Fruit fly (Drosophila melanogaster): Measurements from ENCODE around the gene GATAe.

GATAe gene

dm6 chr3R:15994573-15994869 is 14.4 kb upstream of the GATAe start:
- no peak for TF ChIP-seq psq (GFP tag; optimal IDR thresholded peaks at IDR 0.05)
- no peak for TF ChIP-seq foxo (GFP tag; optimal IDR thresholded peaks at IDR 0.05)
- TF ChIP-seq CG9705 (GFP tag; optimal IDR thresholded peaks at IDR 0.05): no peak
- TF ChIP-seq Dfd (GFP tag; optimal IDR thresholded peaks at IDR 0.05): no peak
- TF ChIP-seq rgr (GFP tag; optimal IDR thresholded peaks at IDR 0.05): no peak
- no peak for TF ChIP-seq sage (GFP tag; optimal IDR thresholded peaks at IDR 0.05)

- TF ChIP-seq fru (GFP tag; optimal IDR thresholded peaks at IDR 0.05): no peak
- peak; percentile 94 for TF ChIP-seq Dfd (GFP tag; optimal IDR thresholded peaks at IDR 0.05)
- TF ChIP-seq Myc (optimal IDR thresholded peaks at IDR 0.05): peak; percentile 82
- no peak for TF ChIP-seq CrebA (GFP tag; optimal IDR thresholded peaks at IDR 0.05; ENCODE audit: borderline replicate concordance)
These were observed 9.8 kb upstream of the GATAe start for dm6 chr3R:15998972-15999721.

- TF ChIP-seq rgr (GFP tag; optimal IDR thresholded peaks at IDR 0.05) (peak; percentile 15), Rel (GFP tag; optimal IDR thresholded peaks at IDR 0.05) (no peak), Rel (tag; optimal IDR thresholded peaks at IDR 0.05) (peak; percentile 37), Hr83 (GFP tag; optimal IDR thresholded peaks at IDR 0.05; ENCODE audit: poor library complexity, severe bottlenecking) (no peak), Hnf4 (GFP tag; optimal IDR thresholded peaks at IDR 0.05) (peak; percentile 29), CG32264 (GFP tag; optimal IDR thresholded peaks at IDR 0.05) (no peak), N (GFP tag; optimal IDR thresholded peaks at IDR 0.05) (peak; percentile 52), dl (GFP tag; optimal IDR thresholded peaks at IDR 0.05; ENCODE audit: insufficient read depth in 1 of 2, partially characterized antibody in 2 of 2) (no peak), Sp1 (GFP tag; optimal IDR thresholded peaks at IDR 0.05) (no peak), Myc (optimal IDR thresholded peaks at IDR 0.05) (peak; percentile 73), brk (GFP tag; optimal IDR thresholded peaks at IDR 0.05) (no peak), usp (GFP tag; optimal IDR thresholded peaks at IDR 0.05) (no peak), h (GFP tag; optimal IDR thresholded peaks at IDR 0.05) (peak; percentile 36), foxo (GFP tag; optimal IDR thresholded peaks at IDR 0.05) (peak in 1 of 2 experiments; percentile 12), GATAd (GFP tag; optimal IDR thresholded peaks at IDR 0.05) (no peak)
These were observed 4.9 kb upstream of the GATAe start for dm6 chr3R:16004015-16004414.

dm6 chr3R:16004691-16005474 is 4.0 kb upstream of the GATAe start:
- TF ChIP-seq Jra (GFP tag; optimal IDR thresholded peaks at IDR 0.05): no peak
- peak; percentile 35 for TF ChIP-seq brk (GFP tag; optimal IDR thresholded peaks at IDR 0.05)
- no peak for TF ChIP-seq Rel (GFP tag; optimal IDR thresholded peaks at IDR 0.05)
- TF ChIP-seq Rel (tag; optimal IDR thresholded peaks at IDR 0.05): peak; percentile 97
- peak; percentile 54 for TF ChIP-seq fru (GFP tag; optimal IDR thresholded peaks at IDR 0.05)
- TF ChIP-seq br (GFP tag; optimal IDR thresholded peaks at IDR 0.05): peak; percentile 23
- peak; percentile 13 for TF ChIP-seq rgr (GFP tag; optimal IDR thresholded peaks at IDR 0.05)
- TF ChIP-seq HLH106 (tag; optimal IDR thresholded peaks at IDR 0.05): peak; percentile 6
- peak; percentile 85 for TF ChIP-seq h (GFP tag; optimal IDR thresholded peaks at IDR 0.05)
- peak in 1 of 2 experiments; percentile 1 for TF ChIP-seq foxo (GFP tag; optimal IDR thresholded peaks at IDR 0.05)
- TF ChIP-seq usp (GFP tag; optimal IDR thresholded peaks at IDR 0.05): no peak
- no peak for TF ChIP-seq lola (GFP tag; optimal IDR thresholded peaks at IDR 0.05)

- no peak for TF ChIP-seq brk (GFP tag; optimal IDR thresholded peaks at IDR 0.05)
- no peak for TF ChIP-seq Dif (GFP tag; optimal IDR thresholded peaks at IDR 0.05; ENCODE audit: partially characterized antibody)
- TF ChIP-seq br (GFP tag; optimal IDR thresholded peaks at IDR 0.05): no peak
- no peak for TF ChIP-seq lola (GFP tag; optimal IDR thresholded peaks at IDR 0.05)
- no peak for TF ChIP-seq Hr83 (GFP tag; optimal IDR thresholded peaks at IDR 0.05; ENCODE audit: poor library complexity, severe bottlenecking)
- TF ChIP-seq Abd-B (GFP tag; optimal IDR thresholded peaks at IDR 0.05): no peak
- TF ChIP-seq Dfd (GFP tag; optimal IDR thresholded peaks at IDR 0.05): no peak
- TF ChIP-seq fru (GFP tag; optimal IDR thresholded peaks at IDR 0.05): no peak
- no peak for TF ChIP-seq Vsx2 (GFP tag; optimal IDR thresholded peaks at IDR 0.05; ENCODE audit: partially characterized antibody)
- TF ChIP-seq sv (GFP tag; optimal IDR thresholded peaks at IDR 0.05): no peak
- no peak for TF ChIP-seq woc (GFP tag; optimal IDR thresholded peaks at IDR 0.05)
- no peak for TF ChIP-seq tai (GFP tag; optimal IDR thresholded peaks at IDR 0.05)
- TF ChIP-seq GATAd (GFP tag; optimal IDR thresholded peaks at IDR 0.05): no peak
- TF ChIP-seq Sp1 (GFP tag; optimal IDR thresholded peaks at IDR 0.05): no peak
- TF ChIP-seq dsf (GFP tag; optimal IDR thresholded peaks at IDR 0.05; ENCODE audit: borderline replicate concordance): no peak
- TF ChIP-seq dmrt93B (GFP tag; optimal IDR thresholded peaks at IDR 0.05): no peak
These were observed 3.0 kb upstream of the GATAe start for dm6 chr3R:16005943-16006342.

All from whole organism, wandering third instar larva.